5 fruit fly cellular contexts compared by ENCODE assay signal in the genomic region with DNA sequence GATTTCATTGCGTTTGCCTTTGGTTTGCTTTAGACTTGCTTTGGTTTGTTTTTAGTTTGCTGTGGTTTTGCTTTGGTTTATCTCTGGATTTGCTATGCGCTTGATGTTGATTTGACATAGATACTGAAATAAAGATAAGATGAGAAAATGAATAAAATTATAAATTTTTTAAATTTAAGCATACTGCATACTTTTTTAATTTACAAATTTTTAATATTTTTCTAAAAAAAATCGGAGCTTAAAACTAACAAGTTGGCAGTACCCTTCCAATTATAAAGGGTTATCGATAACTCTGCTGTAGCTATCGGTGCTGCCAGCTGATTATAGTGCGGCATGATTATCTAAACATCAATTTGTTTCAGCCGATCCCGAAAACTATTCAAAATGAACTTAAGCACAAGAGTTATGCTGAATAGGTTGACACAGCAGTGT.
TF ChIP-seq lines count a peak whose summit lies in the region.

A gene (plus strand): TSS at position 307 of the 432 bp plus-strand sequence.

- TF ChIP-seq CTCF in whole organism, embryonic (GFP tag; optimal IDR thresholded peaks at IDR 0.05; lab: Kevin White, UChicago): no peak

TF ChIP-seq in whole organism, adult, 20 proteins besides CTCF, POLR2A, EP300 and RAD21:
- TF ChIP-seq cic (GFP tag; optimal IDR thresholded peaks at IDR 0.05; lab: Kevin White, UChicago) (peak; percentile 27), kay (GFP tag; lab: Kevin White, UChicago; ENCODE audit: borderline replicate concordance) (peak; percentile 88), CG11617 (GFP tag; optimal IDR thresholded peaks at IDR 0.05; lab: Kevin White, UChicago) (peak; percentile 44), tj (GFP tag; optimal IDR thresholded peaks at IDR 0.05; lab: Kevin White, UChicago) (peak; percentile 20), CG7101 (tag; optimal IDR thresholded peaks at IDR 0.05; lab: Kevin White, UChicago) (peak; percentile 76), Crg-1 (GFP tag; optimal IDR thresholded peaks at IDR 0.05; lab: Kevin White, UChicago) (no peak), ovo (GFP tag; optimal IDR thresholded peaks at IDR 0.05; lab: Kevin White, UChicago) (no peak), CG7045 (GFP tag; optimal IDR thresholded peaks at IDR 0.05; lab: Kevin White, UChicago) (peak; percentile 43), cnc (optimal IDR thresholded peaks at IDR 0.05; lab: Kevin White, UChicago) (no peak), CG14711 (tag; optimal IDR thresholded peaks at IDR 0.05; lab: Kevin White, UChicago) (peak; percentile 64), bab1 (GFP tag; optimal IDR thresholded peaks at IDR 0.05; lab: Kevin White, UChicago) (peak; percentile 73), CG12768 (GFP tag; optimal IDR thresholded peaks at IDR 0.05; lab: Kevin White, UChicago) (no peak), CG33017 (tag; optimal IDR thresholded peaks at IDR 0.05; lab: Kevin White, UChicago) (peak; percentile 68), Mnt (GFP tag; optimal IDR thresholded peaks at IDR 0.05; lab: Kevin White, UChicago) (peak; percentile 59), Hr96 (GFP tag; optimal IDR thresholded peaks at IDR 0.05; lab: Kevin White, UChicago) (no peak)

TF ChIP-seq in whole organism, embryonic, 481 proteins besides CTCF, POLR2A, EP300 and RAD21 (continues in another document):
- TF ChIP-seq dati (GFP tag; IDR thresholded peaks at IDR 0.05; lab: Robert Waterston, UW): no peak
- TF ChIP-seq cg (GFP tag; optimal IDR thresholded peaks at IDR 0.05; lab: Kevin White, UChicago): no peak
- peak; percentile 45 for TF ChIP-seq CG7271 (tag; optimal IDR thresholded peaks at IDR 0.05; lab: Kevin White, UChicago)
- peak; percentile 10 for TF ChIP-seq Hmr (GFP tag; optimal IDR thresholded peaks at IDR 0.05; lab: Kevin White, UChicago)
- TF ChIP-seq CG8924 (tag; optimal IDR thresholded peaks at IDR 0.05; lab: Kevin White, UChicago): peak; percentile 71
- peak; percentile 41 for TF ChIP-seq CG4424 (GFP tag; optimal IDR thresholded peaks at IDR 0.05; lab: Kevin White, UChicago)
- TF ChIP-seq CG16813 (GFP tag; IDR thresholded peaks at IDR 0.05; lab: Robert Waterston, UW; ENCODE audit: partially characterized antibody): peak; percentile 55
- peak; percentile 62 for TF ChIP-seq CG12659 (GFP tag; optimal IDR thresholded peaks at IDR 0.05; lab: Kevin White, UChicago)
- TF ChIP-seq Dad (GFP tag; optimal IDR thresholded peaks at IDR 0.05; lab: Kevin White, UChicago): no peak
- no peak for TF ChIP-seq Dip3 (GFP tag; optimal IDR thresholded peaks at IDR 0.05; lab: Kevin White, UChicago)
- peak in 1 of 3 experiments; percentile 51 for TF ChIP-seq lola (GFP tag; optimal IDR thresholded peaks at IDR 0.05; lab: Kevin White, UChicago)
- TF ChIP-seq Xrp1 (GFP tag; IDR thresholded peaks at IDR 0.05; lab: Robert Waterston, UW): peak; percentile 36; the same call in 1 of the 2 replicates
- peak; percentile 50 for TF ChIP-seq CG17385 (GFP tag; optimal IDR thresholded peaks at IDR 0.05; lab: Kevin White, UChicago)
- TF ChIP-seq dpn (GFP tag; optimal IDR thresholded peaks at IDR 0.05; lab: Kevin White, UChicago): peak in 1 of 2 experiments; percentile 3
- TF ChIP-seq wor (GFP tag; IDR thresholded peaks at IDR 0.05; lab: Robert Waterston, UW): no peak
- TF ChIP-seq CG13287 (GFP tag; IDR thresholded peaks at IDR 0.05; lab: Robert Waterston, UW; ENCODE audit: partially characterized antibody): peak; percentile 80
- TF ChIP-seq Hr51 (GFP tag; optimal IDR thresholded peaks at IDR 0.05; lab: Kevin White, UChicago): peak in 1 of 2 experiments; percentile 48

TF ChIP-seq in whole organism, prepupa, 60 proteins besides CTCF, POLR2A, EP300 and RAD21:
- TF ChIP-seq Smox (GFP tag; optimal IDR thresholded peaks at IDR 0.05; lab: Kevin White, UChicago) (peak; percentile 30), Sox14 (GFP tag; optimal IDR thresholded peaks at IDR 0.05; lab: Kevin White, UChicago) (peak; percentile 9), Sox102F (GFP tag; optimal IDR thresholded peaks at IDR 0.05; lab: Kevin White, UChicago) (peak; percentile 1), Eip78C (GFP tag; lab: Kevin White, UChicago) (peak; percentile 85), Eip75B (GFP tag; optimal IDR thresholded peaks at IDR 0.05; lab: Kevin White, UChicago) (peak; percentile 1), CG6792 (GFP tag; optimal IDR thresholded peaks at IDR 0.05; lab: Kevin White, UChicago) (no peak), esn (GFP tag; optimal IDR thresholded peaks at IDR 0.05; lab: Kevin White, UChicago) (peak; percentile 31), Ets96B (tag; optimal IDR thresholded peaks at IDR 0.05; lab: Kevin White, UChicago) (peak; percentile 30), vri (GFP tag; optimal IDR thresholded peaks at IDR 0.05; lab: Kevin White, UChicago) (no peak), Hr4 (GFP tag; optimal IDR thresholded peaks at IDR 0.05; lab: Kevin White, UChicago) (peak; percentile 9), CG3032 (tag; optimal IDR thresholded peaks at IDR 0.05; lab: Kevin White, UChicago) (peak; percentile 46), CG15336 (GFP tag; IDR thresholded peaks at IDR 0.05; lab: Robert Waterston, UW) (peak; percentile 10; the same call in 1 of the 2 replicates), CG8632 (GFP tag; optimal IDR thresholded peaks at IDR 0.05; lab: Kevin White, UChicago) (no peak), Met (GFP tag; optimal IDR thresholded peaks at IDR 0.05; lab: Kevin White, UChicago) (peak; percentile 6), CG8319 (GFP tag; optimal IDR thresholded peaks at IDR 0.05; lab: Kevin White, UChicago) (no peak), dac (GFP tag; optimal IDR thresholded peaks at IDR 0.05; lab: Kevin White, UChicago) (no peak), OdsH (GFP tag; optimal IDR thresholded peaks at IDR 0.05; lab: Kevin White, UChicago) (peak; percentile 13)

TF ChIP-seq in whole organism, pupa, 21 proteins besides CTCF, POLR2A, EP300 and RAD21:
- peak; percentile 31 for TF ChIP-seq CG17806 (tag; optimal IDR thresholded peaks at IDR 0.05; lab: Kevin White, UChicago)
- no peak for TF ChIP-seq Snoo (tag; optimal IDR thresholded peaks at IDR 0.05; lab: Kevin White, UChicago)
- peak; percentile 34; the same call in 1 of the 2 replicates for TF ChIP-seq CG32121 (GFP tag; IDR thresholded peaks at IDR 0.05; lab: Robert Waterston, UW)
- peak; percentile 27 for TF ChIP-seq CG15710 (tag; optimal IDR thresholded peaks at IDR 0.05; lab: Kevin White, UChicago)
- TF ChIP-seq Pif1A (GFP tag; optimal IDR thresholded peaks at IDR 0.05; lab: Kevin White, UChicago): no peak
- TF ChIP-seq CG9948 (tag; optimal IDR thresholded peaks at IDR 0.05; lab: Kevin White, UChicago): peak; percentile 16
- TF ChIP-seq CG8159 (tag; optimal IDR thresholded peaks at IDR 0.05; lab: Kevin White, UChicago): peak; percentile 25
- no peak for TF ChIP-seq Ets98B (GFP tag; IDR thresholded peaks at IDR 0.05; lab: Robert Waterston, UW)

TF ChIP-seq in whole organism, wandering third instar larva, 38 proteins besides CTCF, POLR2A, EP300 and RAD21 (continues in another document):
- TF ChIP-seq OdsH (GFP tag; optimal IDR thresholded peaks at IDR 0.05; lab: Kevin White, UChicago) (peak; percentile 31), brk (GFP tag; optimal IDR thresholded peaks at IDR 0.05; lab: Kevin White, UChicago) (no peak), dmrt93B (GFP tag; optimal IDR thresholded peaks at IDR 0.05; lab: Kevin White, UChicago) (no peak), Hr78 (GFP tag; optimal IDR thresholded peaks at IDR 0.05; lab: Kevin White, UChicago) (no peak), sage (GFP tag; optimal IDR thresholded peaks at IDR 0.05; lab: Kevin White, UChicago) (peak; percentile 37), ey (GFP tag; optimal IDR thresholded peaks at IDR 0.05; lab: Kevin White, UChicago) (no peak), Rel (GFP tag; optimal IDR thresholded peaks at IDR 0.05; lab: Kevin White, UChicago) (no peak), Rel (tag; optimal IDR thresholded peaks at IDR 0.05; lab: Kevin White, UChicago) (peak; percentile 0), Sp1 (GFP tag; optimal IDR thresholded peaks at IDR 0.05; lab: Kevin White, UChicago) (peak; percentile 43), dsf (GFP tag; optimal IDR thresholded peaks at IDR 0.05; lab: Kevin White, UChicago; ENCODE audit: borderline replicate concordance) (no peak), Hnf4 (GFP tag; optimal IDR thresholded peaks at IDR 0.05; lab: Kevin White, UChicago) (peak; percentile 26), Dfd (GFP tag; optimal IDR thresholded peaks at IDR 0.05; lab: Kevin White, UChicago) (no peak), Dif (GFP tag; optimal IDR thresholded peaks at IDR 0.05; lab: Kevin White, UChicago; ENCODE audit: partially characterized antibody) (no peak), foxo (GFP tag; optimal IDR thresholded peaks at IDR 0.05; lab: Kevin White, UChicago) (peak in 1 of 2 experiments; percentile 45), rgr (GFP tag; optimal IDR thresholded peaks at IDR 0.05; lab: Kevin White, UChicago) (no peak), Hr83 (GFP tag; optimal IDR thresholded peaks at IDR 0.05; lab: Kevin White, UChicago; ENCODE audit: poor library complexity, severe bottlenecking) (no peak), CG9705 (GFP tag; optimal IDR thresholded peaks at IDR 0.05; lab: Kevin White, UChicago) (no peak), Abd-B (GFP tag; optimal IDR thresholded peaks at IDR 0.05; lab: Kevin White, UChicago) (no peak), jim (GFP tag; optimal IDR thresholded peaks at IDR 0.05; lab: Kevin White, UChicago) (no peak), tai (GFP tag; optimal IDR thresholded peaks at IDR 0.05; lab: Kevin White, UChicago) (no peak), sv (GFP tag; optimal IDR thresholded peaks at IDR 0.05; lab: Kevin White, UChicago) (no peak), HLH106 (tag; optimal IDR thresholded peaks at IDR 0.05; lab: Kevin White, UChicago) (peak; percentile 50), N (GFP tag; optimal IDR thresholded peaks at IDR 0.05; lab: Kevin White, UChicago) (no peak), GATAd (GFP tag; optimal IDR thresholded peaks at IDR 0.05; lab: Kevin White, UChicago) (no peak), dl (GFP tag; optimal IDR thresholded peaks at IDR 0.05; lab: Kevin White, UChicago; ENCODE audit: insufficient read depth in 1 of 2, partially characterized antibody in 2 of 2) (no peak), pan (optimal IDR thresholded peaks at IDR 0.05; lab: Kevin White, UChicago) (no peak), lola (GFP tag; optimal IDR thresholded peaks at IDR 0.05; lab: Kevin White, UChicago) (no peak), psq (GFP tag; optimal IDR thresholded peaks at IDR 0.05; lab: Kevin White, UChicago) (peak; percentile 15), Jra (GFP tag; optimal IDR thresholded peaks at IDR 0.05; lab: Kevin White, UChicago) (no peak), Vsx2 (GFP tag; optimal IDR thresholded peaks at IDR 0.05; lab: Kevin White, UChicago; ENCODE audit: partially characterized antibody) (no peak), CrebA (GFP tag; optimal IDR thresholded peaks at IDR 0.05; lab: Kevin White, UChicago; ENCODE audit: borderline replicate concordance) (no peak), woc (GFP tag; optimal IDR thresholded peaks at IDR 0.05; lab: Kevin White, UChicago) (peak; percentile 15), Mio (GFP tag; optimal IDR thresholded peaks at IDR 0.05; lab: Kevin White, UChicago) (no peak), CG32264 (GFP tag; optimal IDR thresholded peaks at IDR 0.05; lab: Kevin White, UChicago) (no peak)
